Worm (Caenorhabditis elegans) whole organism, late embryonic: ENCODE data around the gene F07G6.10.

ENCODE experiments used
- C38D4.7 ChIP-seq: fragments of 200-800 bp; sonication (Bioruptor generic); optimal IDR thresholded peaks from 2 replicates; lab custom pipeline; 2018; ENCODE audit warnings: mild to moderate bottlenecking, missing genetic modification characterization, moderate library complexity, missing compliant biosample characterization
- F13H6.1 ChIP-seq: sonication (generic microtip); optimal IDR thresholded peaks from 2 replicates; lab custom pipeline; 2016; ENCODE audit warnings: missing genetic modification characterization, missing compliant biosample characterization
- Y22D7AL.16 ChIP-seq: sonication (generic microtip); optimal IDR thresholded peaks from 2 replicates; lab custom pipeline; 2016; ENCODE audit warnings: missing genetic modification characterization, missing compliant biosample characterization
- ceh-14 ChIP-seq: sonication (generic microtip); optimal IDR thresholded peaks from 2 replicates; lab custom pipeline; 2016; ENCODE audit warnings: missing genotype, missing genetic modification characterization, missing compliant biosample characterization
- ceh-31 ChIP-seq: sonication (generic microtip); optimal IDR thresholded peaks from 2 replicates; lab custom pipeline; 2016; ENCODE audit warnings: missing genetic modification characterization, missing compliant biosample characterization
- ceh-45 ChIP-seq: fragments of 200-800 bp; sonication (Bioruptor generic); IDR thresholded peaks from 2 replicates; pipeline ENCODE4 v1.3.6; 2022; ENCODE audit warnings: missing genetic modification reagents, missing genetic modification characterization, missing compliant biosample characterization
- ceh-9 ChIP-seq: sonication (generic microtip); optimal IDR thresholded peaks from 2 replicates; lab custom pipeline; 2016; ENCODE audit warnings: mild to moderate bottlenecking, missing genetic modification characterization, inconsistent platforms, missing compliant biosample characterization
- elt-4 ChIP-seq: sonication (generic microtip); optimal IDR thresholded peaks from 2 replicates; lab custom pipeline; 2016; ENCODE audit warnings: missing genetic modification characterization, missing compliant biosample characterization
- mec-3 ChIP-seq: sonication (generic microtip); optimal IDR thresholded peaks from 2 replicates; lab custom pipeline; 2016; ENCODE audit warnings: borderline replicate concordance, missing genetic modification characterization, missing compliant biosample characterization
- nfya-1 ChIP-seq: sonication (generic microtip); optimal IDR thresholded peaks from 2 replicates; lab custom pipeline; 2017; ENCODE audit warnings: missing genetic modification characterization, mild to moderate bottlenecking, missing compliant biosample characterization, antibody characterized with exemption, moderate library complexity
- nhr-232 ChIP-seq: sonication (generic microtip); optimal IDR thresholded peaks from 2 replicates; lab custom pipeline; 2016; ENCODE audit warnings: missing genetic modification characterization, missing compliant biosample characterization
- pha-4 ChIP-seq: fragments of 150-350 bp; optimal IDR thresholded peaks from 2 replicates; lab custom pipeline; 2018; ENCODE audit warnings: missing biosample characterization, missing genetic modification reagents, missing genetic modification characterization
- pqm-1 ChIP-seq: sonication (generic microtip); optimal IDR thresholded peaks from 2 replicates; lab custom pipeline; 2016; ENCODE audit warnings: missing genetic modification characterization, missing compliant biosample characterization
- syd-9 ChIP-seq: sonication (generic microtip); optimal IDR thresholded peaks from 2 replicates; lab custom pipeline; 2016; ENCODE audit warnings: mild to moderate bottlenecking, missing genetic modification characterization, moderate library complexity, missing compliant biosample characterization

DNA sequence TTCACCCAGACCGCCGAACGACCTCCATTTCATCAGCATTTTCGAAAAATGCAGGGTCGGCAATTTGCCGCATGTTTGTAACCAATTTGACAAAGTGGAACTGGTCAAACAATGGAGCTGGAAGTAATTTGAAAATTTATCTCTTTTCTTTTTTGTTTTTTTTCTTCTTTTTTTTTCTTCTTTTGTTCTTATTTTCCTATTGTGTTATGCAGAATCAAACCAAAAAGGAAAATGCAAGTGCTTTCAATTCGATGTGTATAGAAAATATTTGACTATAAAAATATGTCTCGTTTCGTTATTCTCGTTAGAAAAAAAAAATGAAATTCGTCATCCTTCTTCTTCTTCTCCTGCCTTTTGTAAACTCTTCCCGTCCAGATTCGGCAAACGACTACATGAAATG, at the start of gene F07G6.10:
- no peak for TF ChIP-seq ceh-9 (tag; lab: Kevin White, UChicago)
- TF ChIP-seq elt-4 = no peak
- TF ChIP-seq Y22D7AL.16 (tag; lab: Kevin White, UChicago) = no peak
- TF ChIP-seq nhr-232 (tag; lab: Kevin White, UChicago) = no peak
- TF ChIP-seq syd-9 (tag; lab: Kevin White, UChicago) = no peak
- no peak for TF ChIP-seq pha-4
- no peak for TF ChIP-seq ceh-31 (tag; lab: Kevin White, UChicago)
- no peak for TF ChIP-seq ceh-45 (GFP tag; lab: Robert Waterston, UW)
- TF ChIP-seq nfya-1 = no peak
- TF ChIP-seq C38D4.7 = no peak
- TF ChIP-seq ceh-14 (tag; lab: Kevin White, UChicago) = no peak
- no peak for TF ChIP-seq F13H6.1 (tag; lab: Kevin White, UChicago)
- TF ChIP-seq pqm-1 (tag; lab: Kevin White, UChicago) = no peak
- no peak for TF ChIP-seq mec-3
